Fruit fly (Drosophila melanogaster) whole organism, wandering third instar larva: ENCODE results near the gene Mtp.

Experiments
- Dif ChIP-seq: fragments of 200-275, 200-300 bp; sonication (Bioruptor generic); optimal IDR thresholded peaks from 2 replicates; lab custom pipeline; 2018; ENCODE audit warnings: missing biosample characterization, missing genetic modification characterization; ENCODE audit not compliant: partially characterized antibody
- Jra ChIP-seq: sonication (Bioruptor generic); optimal IDR thresholded peaks from 2 replicates; lab custom pipeline; 2016; ENCODE audit warnings: missing biosample characterization, missing genetic modification characterization
- OdsH ChIP-seq: fragments of 200-800 bp; sonication (Bioruptor generic); optimal IDR thresholded peaks from 2 replicates; lab custom pipeline; 2016; ENCODE audit warnings: missing biosample characterization, mild to moderate bottlenecking, missing genetic modification characterization
- br ChIP-seq: fragments of 200-800 bp; sonication (Bioruptor generic); optimal IDR thresholded peaks from 2 replicates; lab custom pipeline; 2016; ENCODE audit warnings: missing biosample characterization, missing genetic modification characterization
- dsf ChIP-seq: sonication (Bioruptor generic); optimal IDR thresholded peaks from 2 replicates; lab custom pipeline; 2016; ENCODE audit warnings: missing biosample characterization, missing genetic modification characterization, borderline replicate concordance
- lola ChIP-seq: fragments of >200 bp; optimal IDR thresholded peaks from 2 replicates; lab custom pipeline; 2017; ENCODE audit warnings: missing biosample characterization, missing genetic modification characterization
- pan ChIP-seq: fragments of >200 bp; optimal IDR thresholded peaks from 2 replicates; lab custom pipeline; 2017
- psq ChIP-seq: fragments of 200-800 bp; sonication (Bioruptor generic); optimal IDR thresholded peaks from 3 replicates; lab custom pipeline; 2017; ENCODE audit warnings: missing biosample characterization, mild to moderate bottlenecking, missing genetic modification characterization, moderate library complexity

DNA sequence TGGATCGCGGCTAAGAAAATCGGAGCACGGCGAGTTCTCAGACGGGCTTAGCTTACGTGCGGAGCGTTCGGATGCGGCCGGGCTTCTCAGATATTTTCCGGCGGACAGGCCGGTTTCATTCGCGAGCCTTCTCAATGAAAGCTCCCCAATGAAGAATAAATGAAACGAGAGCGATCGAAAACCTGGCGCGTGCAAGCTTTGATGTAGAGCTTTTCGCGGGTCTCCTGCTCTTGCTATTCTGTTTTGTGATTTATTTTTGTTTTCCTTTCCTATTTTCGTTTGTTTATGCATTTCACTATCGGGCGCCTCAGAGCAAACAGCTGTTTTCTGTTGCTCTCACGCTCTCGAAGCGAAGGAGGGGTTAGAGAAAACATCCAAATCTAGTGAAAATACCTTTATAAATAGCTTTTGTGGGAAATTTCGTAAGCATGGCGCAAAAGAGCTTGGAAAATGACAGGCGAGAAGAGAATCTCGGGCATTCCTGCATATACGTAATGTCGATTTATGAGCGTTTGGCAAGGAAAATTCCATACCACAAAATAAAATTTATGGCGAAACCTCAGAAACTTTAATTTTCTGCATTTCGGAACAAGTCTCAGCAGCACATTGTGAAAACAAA lies 36.7 kb downstream of the Mtp start:
- TF ChIP-seq OdsH (GFP tag; lab: Kevin White, UChicago), result no peak
- no peak for TF ChIP-seq psq (GFP tag; lab: Kevin White, UChicago)
- no peak for TF ChIP-seq lola (GFP tag; lab: Kevin White, UChicago)
- TF ChIP-seq dsf (GFP tag; lab: Kevin White, UChicago), result no peak
- TF ChIP-seq Dif, result no peak
- no peak for TF ChIP-seq pan (lab: Kevin White, UChicago)
- TF ChIP-seq Jra (GFP tag; lab: Kevin White, UChicago), result no peak
- no peak for TF ChIP-seq br (GFP tag; lab: Kevin White, UChicago)
